Worm (Caenorhabditis elegans): Measurements from ENCODE around the gene eat-6.
A peak's percentile ranks its signal among the peaks of the same experiment; 100 is the strongest.

eat-6 gene

DNA sequence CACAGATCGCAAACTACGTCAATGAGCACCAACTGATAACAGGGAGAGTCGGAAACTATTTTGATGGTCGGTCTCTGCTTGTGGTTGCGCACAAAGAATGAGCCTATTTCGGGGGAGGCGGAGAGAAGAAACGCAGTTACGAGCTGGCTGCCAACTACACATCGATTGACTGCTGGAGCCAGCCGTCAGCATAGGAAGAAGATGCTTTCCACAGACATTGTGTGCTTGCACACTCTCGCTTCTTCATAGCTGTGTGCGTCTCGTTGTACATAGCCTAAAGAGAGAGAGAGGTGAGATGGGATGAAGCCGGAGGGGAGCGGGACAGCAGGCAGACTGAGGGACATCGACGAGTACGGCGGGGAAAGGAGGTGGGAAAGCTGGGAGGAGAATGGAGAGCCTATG, 645 bp upstream of the eat-6 start (continued):
- peak; percentile 7 for TF ChIP-seq F13H6.1 (tag; optimal IDR thresholded peaks at IDR 0.05)
- TF ChIP-seq dmd-4 (tag; optimal IDR thresholded peaks at IDR 0.05; ENCODE audit: borderline replicate concordance) = peak; percentile 20
- no peak for TF ChIP-seq Y22D7AL.16 (tag; optimal IDR thresholded peaks at IDR 0.05)
- no peak for TF ChIP-seq ceh-6 (GFP tag; optimal IDR thresholded peaks at IDR 0.05)
- TF ChIP-seq ceh-34 (tag; optimal IDR thresholded peaks at IDR 0.05) = peak; percentile 61
- peak; percentile 38 for TF ChIP-seq elt-2 (tag; optimal IDR thresholded peaks at IDR 0.05)
- peak; percentile 26 for TF ChIP-seq syd-9 (tag; optimal IDR thresholded peaks at IDR 0.05)
- TF ChIP-seq lin-11 (tag; optimal IDR thresholded peaks at IDR 0.05) = no peak
- TF ChIP-seq lim-6 (tag; optimal IDR thresholded peaks at IDR 0.05) = peak; percentile 21
- TF ChIP-seq C08G9.2 (tag; optimal IDR thresholded peaks at IDR 0.05) = peak; percentile 52

DNA sequence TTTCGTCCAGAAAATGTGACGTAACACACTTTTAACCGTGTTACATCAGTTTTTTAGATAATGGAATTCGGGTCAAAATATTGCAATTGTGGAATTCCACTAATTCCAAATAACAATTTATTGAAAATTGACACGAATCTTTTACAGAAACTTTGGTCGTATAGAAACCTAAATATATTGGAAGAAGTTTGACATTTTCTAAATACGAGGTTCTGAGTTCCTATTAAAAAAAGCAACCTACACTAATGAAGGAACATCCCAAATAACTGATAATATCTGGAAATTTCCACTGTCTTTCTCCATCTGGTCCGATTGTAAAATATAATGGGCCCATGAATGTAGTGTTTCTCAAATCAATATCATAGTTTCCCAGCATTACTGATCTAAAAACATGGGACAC, 8.5 kb downstream of the eat-6 start:
- no peak for TF ChIP-seq pax-1 (tag; optimal IDR thresholded peaks at IDR 0.05)
- TF ChIP-seq fax-1 (tag; optimal IDR thresholded peaks at IDR 0.05) = no peak
- no peak for TF ChIP-seq ceh-18 (tag; optimal IDR thresholded peaks at IDR 0.05)
- no peak for TF ChIP-seq tbx-2 (tag; optimal IDR thresholded peaks at IDR 0.05)
- no peak for TF ChIP-seq ceh-34 (tag; optimal IDR thresholded peaks at IDR 0.05)
- TF ChIP-seq mec-3 (tag; optimal IDR thresholded peaks at IDR 0.05; ENCODE audit: borderline replicate concordance) = no peak
- TF ChIP-seq eyg-1 (tag; optimal IDR thresholded peaks at IDR 0.05) = no peak
- TF ChIP-seq fkh-10 (GFP tag; optimal IDR thresholded peaks at IDR 0.05) = no peak
- no peak for TF ChIP-seq T23F11.4 (GFP tag; optimal IDR thresholded peaks at IDR 0.05)
- no peak for TF ChIP-seq pha-4 (tag; optimal IDR thresholded peaks at IDR 0.05)

DNA sequence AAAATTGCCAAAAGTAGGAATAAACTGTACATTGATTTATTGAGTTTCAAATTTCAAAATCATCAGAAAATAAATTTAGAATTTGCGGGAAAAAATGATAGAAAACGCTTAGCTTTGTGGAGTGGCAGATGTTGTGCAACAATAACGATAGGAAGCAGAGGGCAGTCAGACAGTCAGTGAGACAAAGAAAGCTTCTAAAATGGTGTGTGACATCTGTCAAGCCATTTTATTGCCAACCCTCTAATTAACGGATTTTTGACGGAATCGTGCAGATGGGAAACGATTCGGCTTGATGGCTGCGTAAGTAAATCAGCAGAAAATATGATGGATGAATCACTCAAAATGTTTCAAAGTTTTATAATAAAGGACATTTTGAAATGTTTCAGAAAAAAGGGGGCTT, 9.7 kb downstream of the eat-6 start, which contains the start of gene max-1:
Gene max-1, minus strand, starts transcription at position 124 of the 400 bp plus-strand sequence.
- TF ChIP-seq unc-55 (GFP tag; optimal IDR thresholded peaks at IDR 0.05) (peak; percentile 25), dve-1 (tag; optimal IDR thresholded peaks at IDR 0.05) (no peak), ceh-31 (tag; optimal IDR thresholded peaks at IDR 0.05) (peak; percentile 12)

DNA sequence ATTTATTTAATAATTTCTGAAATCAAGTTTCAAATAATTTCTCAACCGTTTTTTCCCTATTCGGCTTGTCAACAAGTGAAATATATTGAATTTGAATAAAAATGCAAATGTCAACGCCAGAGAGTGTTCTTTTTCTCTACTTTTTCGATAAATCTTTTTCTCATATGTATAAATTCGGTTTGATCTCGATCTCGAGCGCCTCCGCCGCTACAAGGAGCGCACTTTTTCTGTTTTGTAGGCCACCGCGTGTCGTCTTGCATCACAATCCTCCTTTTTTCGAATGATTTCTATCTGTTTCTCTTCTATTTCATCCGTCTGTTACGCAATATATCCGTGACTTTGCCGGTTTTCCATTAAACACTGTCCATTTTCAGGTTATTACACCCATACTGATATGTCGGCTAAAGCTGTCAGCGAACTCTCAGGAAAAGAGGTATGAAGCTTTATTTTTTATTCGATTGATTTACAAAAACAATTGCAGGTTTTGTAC, 13.6 kb downstream of the eat-6 start, which contains the start of gene acly-2:
Gene acly-2, plus strand, starts transcription at position 375 of the 490 bp plus-strand sequence.
- TF ChIP-seq ceh-31 (tag; optimal IDR thresholded peaks at IDR 0.05) (no peak), gmeb-2 (tag; optimal IDR thresholded peaks at IDR 0.05) (no peak), tbx-7 (tag; optimal IDR thresholded peaks at IDR 0.05) (no peak), hlh-15 (tag; optimal IDR thresholded peaks at IDR 0.05) (no peak), K02D7.2 (tag; optimal IDR thresholded peaks at IDR 0.05) (no peak), lim-6 (tag; optimal IDR thresholded peaks at IDR 0.05) (no peak), hlh-8 (tag; optimal IDR thresholded peaks at IDR 0.05) (no peak), odd-2 (tag; optimal IDR thresholded peaks at IDR 0.05) (no peak)

DNA sequence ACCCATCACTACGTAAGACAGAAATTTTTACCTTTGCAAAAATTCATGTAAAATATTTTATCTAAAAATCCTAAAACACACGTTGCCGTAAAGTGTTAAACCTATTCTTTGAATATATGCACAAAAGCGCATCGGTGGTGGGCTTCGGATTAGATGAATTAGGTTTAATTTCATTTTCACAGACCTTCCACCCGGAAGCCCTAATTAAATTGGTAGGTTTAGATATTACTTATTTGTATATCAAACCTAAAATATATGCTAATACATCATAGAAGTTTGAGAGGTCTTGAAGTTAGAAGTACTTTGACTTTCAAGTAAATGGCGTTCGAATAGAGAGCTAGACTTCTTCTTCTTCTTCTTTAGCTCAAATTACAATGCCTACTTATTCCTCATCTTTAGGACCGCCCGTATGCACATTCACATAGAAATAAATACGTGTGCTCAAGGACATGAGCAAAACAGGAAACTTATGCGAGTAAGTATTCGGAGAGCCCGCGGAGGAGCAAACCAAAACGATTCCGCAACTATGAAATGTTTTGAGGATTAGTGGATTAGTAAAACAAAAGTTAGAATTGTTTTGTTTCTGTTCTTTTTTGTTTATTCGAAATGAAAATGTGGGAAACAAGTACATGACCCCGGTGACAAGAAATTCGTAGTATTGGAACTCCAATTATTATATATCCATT, 15.1 kb downstream of the eat-6 start:
- TF ChIP-seq sox-2 (GFP tag; IDR thresholded peaks at IDR 0.05) (no peak), unc-42 (tag; optimal IDR thresholded peaks at IDR 0.05) (peak; percentile 52)

DNA sequence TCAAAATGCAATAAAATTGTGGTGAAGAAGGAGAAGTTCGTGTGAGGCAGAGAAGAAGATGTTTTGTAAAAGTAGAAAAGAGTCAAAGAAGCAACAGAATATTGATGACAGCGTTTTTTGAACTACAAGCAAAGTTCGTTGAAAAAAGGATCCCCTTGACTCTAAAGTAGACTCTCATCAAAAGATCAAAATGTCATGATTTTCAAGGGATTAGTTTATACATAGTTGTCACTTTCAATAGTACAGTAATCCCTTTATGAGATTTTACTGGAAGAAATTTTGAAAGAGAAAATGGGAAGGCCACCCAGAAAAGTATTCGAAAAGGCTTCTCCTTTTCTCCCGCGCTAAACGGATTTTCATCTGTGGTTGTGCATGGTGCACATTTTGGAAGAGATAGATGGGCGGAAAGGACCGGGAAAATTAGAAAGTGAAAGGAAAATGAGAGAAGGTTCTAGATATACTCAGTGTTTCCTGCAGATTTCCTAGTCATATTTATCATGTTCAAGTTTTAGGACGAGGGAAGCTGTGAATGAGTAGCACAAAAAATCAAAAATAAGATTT, 16.8 kb downstream of the eat-6 start:
- TF ChIP-seq pag-3 (tag; optimal IDR thresholded peaks at IDR 0.05; ENCODE audit: borderline replicate concordance) (no peak), unc-42 (tag; optimal IDR thresholded peaks at IDR 0.05) (peak; percentile 83), unc-55 (GFP tag; optimal IDR thresholded peaks at IDR 0.05) (no peak)

Data from whole organism, late embryonic.